Worm (Caenorhabditis elegans): Measurements from ENCODE around the gene egl-44.

ce11 chrII:5880677-5881076, 47.9 kb upstream of the egl-44 start:
- TF ChIP-seq flt-1 (GFP tag; IDR thresholded peaks at IDR 0.05) (no peak), T22C8.4 (GFP tag; IDR thresholded peaks at IDR 0.05) (no peak), tab-1 (GFP tag; IDR thresholded peaks at IDR 0.05) (no peak)

Measured in whole organism, midembryonic.